Worm (Caenorhabditis elegans): ENCODE data around the gene tsp-20.

ce11 chrX:11985887-11986286 is 48.0 kb downstream of the tsp-20 start, which contains the start of gene C49F5.5:
- TF ChIP-seq flt-1 (GFP tag; IDR thresholded peaks at IDR 0.05) (no peak), hmbx-1 (tag; optimal IDR thresholded peaks at IDR 0.05) (no peak), sea-1 (GFP tag; conservative IDR thresholded peaks at IDR 0.05) (no peak), ama-1 (optimal IDR thresholded peaks at IDR 0.05) (no peak), tbx-37 (GFP tag; conservative IDR thresholded peaks at IDR 0.05) (no peak), B0310.2 (tag; optimal IDR thresholded peaks at IDR 0.05) (no peak), scrt-1 (GFP tag; IDR thresholded peaks at IDR 0.05) (no peak)
